Worm (Caenorhabditis elegans) whole organism, L4 larva: ENCODE results near the gene C13C4.7.
"Not testable (repeated sequence)": the region's sequence is repeated elsewhere in the genome, so short reads cannot be mapped to it uniquely, and the experiment has no call there.

ENCODE experiments used
- Y48G9A.11 ChIP-seq: fragments of 200-800 bp; sonication (Bioruptor generic); IDR thresholded peaks from 2 replicates; pipeline ENCODE4 v1.3.6; 2022; ENCODE audit warnings: missing genetic modification reagents, missing genetic modification characterization, missing compliant biosample characterization
- ama-1 ChIP-seq: fragments of 150-350 bp; optimal IDR thresholded peaks from 2 replicates; lab custom pipeline; 2014; ENCODE audit warnings: inconsistent platforms, mixed read lengths
- ceh-28 ChIP-seq: fragments of 150-350 bp; optimal IDR thresholded peaks from 2 replicates; lab custom pipeline; 2014; ENCODE audit warnings: missing biosample characterization, missing genetic modification reagents, missing genetic modification characterization
- ceh-44 ChIP-seq: fragments of 200-800 bp; sonication (Bioruptor generic); IDR thresholded peaks from 2 replicates; pipeline ENCODE4 v1.3.6; 2022; ENCODE audit warnings: missing genetic modification reagents, missing genetic modification characterization, missing compliant biosample characterization
- dmd-8 ChIP-seq: fragments of 200-800 bp; sonication (Bioruptor generic); IDR thresholded peaks from 2 replicates; pipeline ENCODE4 v1.3.6; 2022; ENCODE audit warnings: missing genetic modification characterization, missing compliant biosample characterization
- egl-43 ChIP-seq: fragments of 200-800 bp; sonication (Bioruptor generic); IDR thresholded peaks from 2 replicates; pipeline ENCODE4 v1.3.6; 2022; ENCODE audit warnings: missing genetic modification reagents, missing genetic modification characterization, missing compliant biosample characterization
- hlh-11 ChIP-seq: fragments of 200-800 bp; sonication (Bioruptor generic); optimal IDR thresholded peaks from 2 replicates; lab custom pipeline; 2018; ENCODE audit warnings: mild to moderate bottlenecking, missing genetic modification characterization, missing compliant biosample characterization
- jun-1 ChIP-seq: fragments of 150-350 bp; optimal IDR thresholded peaks from 2 replicates; lab custom pipeline; 2014; ENCODE audit warnings: missing biosample characterization, missing genetic modification reagents, missing genetic modification characterization
- lin-13 ChIP-seq: fragments of 150-350 bp; optimal IDR thresholded peaks from 2 replicates; lab custom pipeline; 2014; ENCODE audit warnings: missing biosample characterization, missing genetic modification reagents, missing genetic modification characterization
- lsy-2 ChIP-seq, 2 experiments: fragments of 150-350 bp in 1 of 2; sonication (generic microtip) in 1 of 2; optimal IDR thresholded peaks; 2 replicates each; lab custom pipeline; 2014 to 2017; ENCODE audit warnings: missing biosample characterization in 2 of 2, missing genetic modification characterization in 2 of 2
- nhr-10 ChIP-seq: fragments of 150-350 bp; optimal IDR thresholded peaks from 2 replicates; lab custom pipeline; 2014; ENCODE audit warnings: missing biosample characterization, missing genetic modification characterization
- sdz-12 ChIP-seq: fragments of 200-800 bp; sonication (Bioruptor generic); optimal IDR thresholded peaks from 2 replicates; lab custom pipeline; 2018; ENCODE audit warnings: mild to moderate bottlenecking, missing genetic modification characterization, missing compliant biosample characterization
- unc-62 ChIP-seq, 3 experiments: fragments of 150-350 bp in 1 of 3; sonication (generic microtip); optimal IDR thresholded peaks in 2 of 3; peaks in 1 of 3; 1 replicate in 1 of 3; 2 replicates in 2 of 3; lab custom pipeline; 2014 to 2017; ENCODE audit warnings: missing biosample characterization in 3 of 3, missing genetic modification characterization in 3 of 3, missing genetic modification reagents in 3 of 3, missing genotype in 1 of 3

DNA sequence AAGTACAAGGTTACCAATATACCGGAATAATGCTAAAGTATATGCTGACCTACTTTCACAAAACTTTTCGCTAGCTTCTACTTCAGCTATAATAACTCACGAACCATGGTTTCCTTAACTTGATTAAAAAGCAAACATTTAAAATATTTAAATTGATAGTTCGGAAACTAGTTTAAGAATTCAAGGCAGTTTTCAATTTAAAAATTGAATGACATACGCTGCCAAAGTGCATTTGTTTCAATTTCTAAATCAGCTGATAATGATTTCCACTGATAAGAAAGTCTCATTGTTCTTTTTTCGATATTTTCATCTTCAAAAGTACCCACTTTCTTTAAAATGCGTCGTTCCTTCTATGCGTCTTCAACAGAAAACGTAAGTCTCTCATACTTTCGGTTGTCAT, 10.9 kb upstream of the C13C4.7 start, which contains the start of gene enpp-1:
- not testable (repeated sequence) for TF ChIP-seq lin-13 (GFP tag; lab: Kevin White, UChicago); unc-62 (tag; optimal IDR thresholded peaks at IDR 0.05; lab: Kevin White, UChicago); nhr-10 (tag; lab: Kevin White, UChicago); ceh-44; lsy-2 (tag; optimal IDR thresholded peaks at IDR 0.05; lab: Kevin White, UChicago); jun-1 (tag; lab: Kevin White, UChicago); ama-1 (lab: Kevin White, UChicago); hlh-11; sdz-12 (GFP tag; lab: Kevin White, UChicago); egl-43 (GFP tag; lab: Robert Waterston, UW); Y48G9A.11 (GFP tag; lab: Robert Waterston, UW); dmd-8 (GFP tag; lab: Robert Waterston, UW); ceh-28 (tag; lab: Kevin White, UChicago)
- peak in 1 of 2 experiments; percentile 23 for TF ChIP-seq unc-62 (GFP tag; optimal IDR thresholded peaks at IDR 0.05 in 1 of 2; lab: Kevin White, UChicago)
